Worm (Caenorhabditis elegans) whole organism, L3 larva: ENCODE results near the gene srg-11.

ENCODE experiments used
- egl-27 ChIP-seq: sonication (generic microtip); optimal IDR thresholded peaks from 4 replicates; lab custom pipeline; 2017; ENCODE audit warnings: missing biosample characterization, missing genetic modification reagents, missing genetic modification characterization
- nhr-77 ChIP-seq: fragments of 150-350 bp; optimal IDR thresholded peaks from 2 replicates; lab custom pipeline; 2014; ENCODE audit warnings: missing biosample characterization, missing genetic modification characterization
- pha-4 ChIP-seq: fragments of 150-350 bp; optimal IDR thresholded peaks from 2 replicates; lab custom pipeline; 2014; ENCODE audit warnings: missing biosample characterization, missing genetic modification reagents, missing genetic modification characterization
- sea-2 ChIP-seq: fragments of 150-350 bp; sonication (generic microtip); optimal IDR thresholded peaks from 4 replicates; lab custom pipeline; 2014; ENCODE audit warnings: missing biosample characterization, missing genetic modification reagents, missing genetic modification characterization
- skn-1 ChIP-seq: fragments of 150-350 bp; optimal IDR thresholded peaks from 2 replicates; lab custom pipeline; 2014; ENCODE audit warnings: missing biosample characterization, missing genetic modification characterization
- ztf-11 ChIP-seq: fragments of 150-350 bp; optimal IDR thresholded peaks from 2 replicates; lab custom pipeline; 2014; ENCODE audit warnings: missing biosample characterization, missing genetic modification characterization

DNA sequence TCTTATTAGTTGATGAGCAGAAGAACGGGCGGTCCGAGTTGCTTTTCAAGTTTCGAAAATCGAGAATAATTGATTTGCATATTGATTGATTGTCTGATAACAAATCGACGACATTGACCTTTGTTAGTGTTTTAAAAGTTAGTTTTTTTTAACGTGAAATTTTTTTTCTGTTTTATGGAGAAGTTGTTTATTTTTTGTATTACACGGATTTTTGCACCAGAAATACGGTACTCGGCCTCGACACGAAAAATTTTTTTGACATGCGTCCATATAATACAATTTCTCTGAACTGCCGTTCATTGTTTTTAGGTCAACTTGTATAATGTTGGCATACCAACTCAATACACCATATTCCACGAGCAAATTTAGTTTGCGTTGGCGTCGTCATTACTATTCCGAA is 24.4 kb upstream of the srg-11 start, which contains the start of gene T23F11.2:
- TF ChIP-seq sea-2 (GFP tag; lab: Kevin White, UChicago) (no peak), egl-27 (tag; lab: Kevin White, UChicago) (no peak), pha-4 (tag; lab: Kevin White, UChicago) (no peak), skn-1 (tag; lab: Kevin White, UChicago) (no peak), nhr-77 (tag; lab: Kevin White, UChicago) (no peak), ztf-11 (tag; lab: Kevin White, UChicago) (no peak)
